Fruit fly (Drosophila melanogaster) whole organism, embryonic: ENCODE data around the gene MSBP.

Experiments
- CG10979 ChIP-seq: fragments of 200-800 bp; sonication (Bioruptor generic); optimal IDR thresholded peaks from 2 replicates; lab custom pipeline; 2018; ENCODE audit warnings: missing biosample characterization, mild to moderate bottlenecking, missing genetic modification characterization, moderate library complexity
- CG11723 ChIP-seq: fragments of 200-800 bp; sonication (Bioruptor generic); optimal IDR thresholded peaks from 2 replicates; lab custom pipeline; 2017; ENCODE audit warnings: missing biosample characterization, mild to moderate bottlenecking, missing genetic modification characterization
- CG14014 ChIP-seq: fragments of 200-800 bp; sonication (Bioruptor generic); IDR thresholded peaks from 2 replicates; pipeline ENCODE4 v1.3.6; 2022; ENCODE audit warnings: missing biosample characterization, missing genetic modification characterization
- CG14710 ChIP-seq: fragments of 200-800 bp; sonication (Bioruptor generic); optimal IDR thresholded peaks from 3 replicates; lab custom pipeline; 2019; ENCODE audit warnings: missing biosample characterization, mild to moderate bottlenecking, missing genetic modification characterization, moderate library complexity
- CG1529 ChIP-seq: fragments of 200-800 bp; sonication (Bioruptor generic); optimal IDR thresholded peaks from 3 replicates; lab custom pipeline; 2018; ENCODE audit warnings: missing biosample characterization, missing genetic modification characterization
- CG15514 ChIP-seq: fragments of 200-800 bp; sonication (Bioruptor generic); optimal IDR thresholded peaks from 3 replicates; lab custom pipeline; 2017; ENCODE audit warnings: missing biosample characterization, missing genetic modification characterization, mild to moderate bottlenecking, moderate library complexity, missing genetic modification reagents
- CG17361 ChIP-seq: fragments of 200-800 bp; sonication (Bioruptor generic); IDR thresholded peaks from 3 replicates; pipeline ENCODE4 v1.3.6; 2022; ENCODE audit warnings: missing biosample characterization, missing genetic modification characterization
- CG17829 ChIP-seq: fragments of 200-800 bp; optimal IDR thresholded peaks from 2 replicates; lab custom pipeline; 2019; ENCODE audit warnings: missing biosample characterization, mild to moderate bottlenecking, missing genetic modification characterization, moderate library complexity
- CG18011 ChIP-seq: fragments of 200-800 bp; sonication (Bioruptor generic); optimal IDR thresholded peaks from 2 replicates; lab custom pipeline; 2017; ENCODE audit warnings: missing biosample characterization, missing genetic modification characterization, mild to moderate bottlenecking, moderate library complexity, missing genotype
- CG30020 ChIP-seq: fragments of 200-800 bp; optimal IDR thresholded peaks from 2 replicates; lab custom pipeline; 2019; ENCODE audit warnings: missing biosample characterization, mild to moderate bottlenecking, missing genetic modification characterization, moderate library complexity
- CG30431 ChIP-seq: fragments of 200-800 bp; sonication (Bioruptor generic); optimal IDR thresholded peaks from 2 replicates; lab custom pipeline; 2017; ENCODE audit warnings: missing biosample characterization, missing genetic modification characterization
- CG3838 ChIP-seq: fragments of 200-800 bp; sonication (Bioruptor generic); optimal IDR thresholded peaks from 3 replicates; lab custom pipeline; 2016; ENCODE audit warnings: missing biosample characterization, missing genetic modification characterization
- CG5180 ChIP-seq: fragments of 200-800 bp; sonication (Bioruptor generic); optimal IDR thresholded peaks from 3 replicates; lab custom pipeline; 2017; ENCODE audit warnings: missing biosample characterization, missing genetic modification characterization, mild to moderate bottlenecking, moderate library complexity, missing genetic modification reagents
- CG6654 ChIP-seq: fragments of 200-800 bp; sonication (Bioruptor generic); optimal IDR thresholded peaks from 2 replicates; lab custom pipeline; 2017; ENCODE audit warnings: missing biosample characterization, mild to moderate bottlenecking, missing genetic modification characterization
- CG7928 ChIP-seq: fragments of 200-800 bp; sonication (Bioruptor generic); optimal IDR thresholded peaks from 2 replicates; lab custom pipeline; 2017; ENCODE audit warnings: missing biosample characterization, mild to moderate bottlenecking, missing genetic modification characterization
- D19A ChIP-seq: fragments of 200-800 bp; optimal IDR thresholded peaks from 3 replicates; lab custom pipeline; 2019; ENCODE audit warnings: missing biosample characterization, mild to moderate bottlenecking, missing genetic modification characterization, moderate library complexity
- Deaf1 ChIP-seq: fragments of 200-800 bp; optimal IDR thresholded peaks from 3 replicates; lab custom pipeline; 2019; ENCODE audit warnings: missing biosample characterization, mild to moderate bottlenecking, missing genetic modification characterization, moderate library complexity
- Dll ChIP-seq: fragments of 200-800 bp; sonication (Bioruptor generic); IDR thresholded peaks from 4 replicates; pipeline ENCODE4 v1.3.6; 2022; ENCODE audit warnings: missing biosample characterization, missing genetic modification characterization; ENCODE audit not compliant: partially characterized antibody
- Doc2 ChIP-seq: fragments of 200-800 bp; sonication (Bioruptor generic); IDR thresholded peaks from 2 replicates; pipeline ENCODE4 v1.3.6; 2022; ENCODE audit warnings: missing biosample characterization, missing genetic modification characterization
- ERR ChIP-seq: fragments of 200-800 bp; sonication (Bioruptor generic); optimal IDR thresholded peaks from 2 replicates; lab custom pipeline; 2016; ENCODE audit warnings: missing biosample characterization, missing genetic modification characterization
- Ets65A ChIP-seq: fragments of 200-800 bp; sonication (Bioruptor generic); peaks from one replicate; lab custom pipeline; 2016; ENCODE audit warnings: missing biosample characterization, missing genetic modification characterization
- Fer3 ChIP-seq: fragments of 200-800 bp; sonication (Bioruptor generic); optimal IDR thresholded peaks from 2 replicates; lab custom pipeline; 2018; ENCODE audit warnings: missing biosample characterization, mild to moderate bottlenecking, missing genetic modification characterization, moderate library complexity
- H2.0 ChIP-seq: fragments of 200-800 bp; sonication (Bioruptor generic); IDR thresholded peaks from 2 replicates; pipeline ENCODE4 v1.3.6; 2022; ENCODE audit warnings: missing biosample characterization, missing genetic modification characterization
- Med ChIP-seq: fragments of 200-800 bp; sonication (Bioruptor generic); peaks from one replicate; lab custom pipeline; 2016; ENCODE audit warnings: missing biosample characterization, missing genetic modification characterization, mild to moderate bottlenecking, inconsistent platforms, moderate library complexity
- Mrtf ChIP-seq: fragments of 200-800 bp; sonication (Bioruptor generic); IDR thresholded peaks from 3 replicates; pipeline ENCODE4 v1.3.6; 2022; ENCODE audit warnings: missing biosample characterization, missing genetic modification characterization
- NK7.1 ChIP-seq: fragments of 200-800 bp; sonication (Bioruptor generic); optimal IDR thresholded peaks from 3 replicates; lab custom pipeline; 2016; ENCODE audit warnings: missing biosample characterization, missing genetic modification characterization
- Taf1 ChIP-seq: fragments of 200-800 bp; sonication (Bioruptor generic); IDR thresholded peaks from 2 replicates; pipeline ENCODE4 v1.3.6; 2022; ENCODE audit warnings: missing biosample characterization, missing genetic modification characterization
- Usf ChIP-seq: fragments of 200-800 bp; sonication (Bioruptor generic); optimal IDR thresholded peaks from 2 replicates; lab custom pipeline; 2017; ENCODE audit warnings: missing genotype, missing biosample characterization, missing genetic modification characterization
- aop ChIP-seq: fragments of 200-800 bp; sonication (Bioruptor generic); IDR thresholded peaks from 2 replicates; pipeline ENCODE4 v1.3.6; 2022; ENCODE audit warnings: missing biosample characterization, missing genetic modification characterization
- bowl ChIP-seq: fragments of 200-800 bp; sonication (Bioruptor generic); IDR thresholded peaks from 2 replicates; pipeline ENCODE4 v1.3.6; 2022; ENCODE audit warnings: missing biosample characterization, missing genetic modification characterization
- chn ChIP-seq: fragments of 200-800 bp; sonication (Bioruptor generic); optimal IDR thresholded peaks from 2 replicates; lab custom pipeline; 2016; ENCODE audit warnings: missing biosample characterization, missing genetic modification characterization
- crol ChIP-seq: fragments of 200-800 bp; sonication (Bioruptor generic); IDR thresholded peaks from 2 replicates; pipeline ENCODE4 v1.3.6; 2022; ENCODE audit warnings: missing biosample characterization, missing genetic modification characterization
- eve ChIP-seq, 2 experiments: fragments of >200 bp; optimal IDR thresholded peaks; 2 replicates each; lab custom pipeline; 2017; ENCODE audit warnings: missing biosample characterization in 2 of 2, missing genetic modification characterization in 2 of 2
- fu2 ChIP-seq: fragments of 200-800 bp; sonication (Bioruptor generic); optimal IDR thresholded peaks from 2 replicates; lab custom pipeline; 2016; ENCODE audit warnings: missing biosample characterization, missing genetic modification characterization
- ken ChIP-seq: fragments of 200-800 bp; sonication (Bioruptor generic); IDR thresholded peaks from 3 replicates; pipeline ENCODE4 v1.3.6; 2022; ENCODE audit warnings: missing biosample characterization, missing genetic modification characterization
- klu ChIP-seq: fragments of 200-800 bp; sonication (Bioruptor generic); IDR thresholded peaks from 2 replicates; pipeline ENCODE4 v1.3.6; 2022; ENCODE audit warnings: missing biosample characterization, missing genetic modification characterization
- oc ChIP-seq: fragments of 200-800 bp; sonication (Bioruptor generic); optimal IDR thresholded peaks from 2 replicates; lab custom pipeline; 2018; ENCODE audit warnings: missing biosample characterization, mild to moderate bottlenecking, missing genetic modification characterization, moderate library complexity
- pb ChIP-seq: fragments of 200-800 bp; sonication (Bioruptor generic); optimal IDR thresholded peaks from 3 replicates; lab custom pipeline; 2016; ENCODE audit warnings: missing biosample characterization, missing genetic modification characterization
- pita ChIP-seq: fragments of 200-800 bp; sonication (Bioruptor generic); optimal IDR thresholded peaks from 2 replicates; lab custom pipeline; 2017; ENCODE audit warnings: missing biosample characterization, mild to moderate bottlenecking, missing genetic modification characterization
- schlank ChIP-seq: fragments of 200-800 bp; sonication (Bioruptor generic); optimal IDR thresholded peaks from 2 replicates; lab custom pipeline; 2018; ENCODE audit warnings: missing biosample characterization, mild to moderate bottlenecking, missing genetic modification characterization
- sd ChIP-seq: fragments of 200-800 bp; sonication (Bioruptor generic); optimal IDR thresholded peaks from 3 replicates; lab custom pipeline; 2018; ENCODE audit warnings: missing biosample characterization, mild to moderate bottlenecking, missing genetic modification characterization, moderate library complexity
- sqz ChIP-seq: fragments of 200-800 bp; sonication (Bioruptor generic); optimal IDR thresholded peaks from 3 replicates; lab custom pipeline; 2018; ENCODE audit warnings: missing biosample characterization, mild to moderate bottlenecking, missing genetic modification characterization
- tio ChIP-seq: fragments of 200-800 bp; sonication (Bioruptor generic); optimal IDR thresholded peaks from 2 replicates; lab custom pipeline; 2017; ENCODE audit warnings: missing biosample characterization, missing genetic modification characterization, inconsistent platforms
- ttk ChIP-seq: fragments of 200-800 bp; sonication (Bioruptor generic); IDR thresholded peaks from 2 replicates; pipeline ENCODE4 v2.1.2; 2022; ENCODE audit warnings: missing biosample characterization, missing genetic modification characterization
- zf30C ChIP-seq: fragments of 200-800 bp; sonication (Bioruptor generic); optimal IDR thresholded peaks from 3 replicates; lab custom pipeline; 2018; ENCODE audit warnings: missing biosample characterization, mild to moderate bottlenecking, missing genetic modification characterization
- zfh1 ChIP-seq: fragments of 200-800 bp; sonication (Bioruptor generic); IDR thresholded peaks from 3 replicates; pipeline ENCODE4 v1.3.6; 2022; ENCODE audit warnings: missing biosample characterization, missing genetic modification characterization

Gene MSBP

DNA sequence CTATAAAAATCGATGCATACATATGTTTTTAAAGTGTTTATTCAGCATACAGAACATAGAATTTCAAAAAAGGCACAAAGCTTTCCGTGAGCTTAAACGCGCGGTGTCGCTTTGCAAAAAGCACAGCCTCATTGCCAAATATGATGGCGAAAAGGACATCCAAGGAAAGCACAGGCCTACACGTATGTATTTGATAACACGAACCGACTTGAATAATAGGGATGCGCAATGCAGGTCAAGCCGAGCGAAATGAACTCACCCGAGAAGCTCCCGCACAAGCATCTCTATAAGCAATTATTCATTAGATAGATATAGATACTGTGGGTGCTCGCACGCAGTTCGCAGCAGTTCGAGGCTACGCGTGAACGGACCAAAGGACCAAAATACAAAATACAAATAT is 34.9 kb upstream of the MSBP start, which contains the start of gene Lcch3 (continued):
- no peak for TF ChIP-seq aop
- TF ChIP-seq ken (GFP tag; lab: Robert Waterston, UW): no peak
- TF ChIP-seq CG15514: peak; percentile 21
- 0 out of 3 replicates have a peak, but pooled peaks have one; percentile 5 for TF ChIP-seq Mrtf (GFP tag; lab: Robert Waterston, UW)
- TF ChIP-seq Dll (GFP tag; lab: Robert Waterston, UW): no peak
- no peak for TF ChIP-seq ttk (GFP tag; lab: Robert Waterston, UW)
- TF ChIP-seq Ets65A (GFP tag; lab: Kevin White, UChicago): peak; percentile 69
- TF ChIP-seq zf30C (GFP tag; lab: Kevin White, UChicago): no peak
- TF ChIP-seq CG1529 (GFP tag; lab: Kevin White, UChicago): no peak
- no peak for TF ChIP-seq H2.0 (GFP tag; lab: Robert Waterston, UW)
- TF ChIP-seq CG7928 (GFP tag; lab: Kevin White, UChicago): no peak

DNA sequence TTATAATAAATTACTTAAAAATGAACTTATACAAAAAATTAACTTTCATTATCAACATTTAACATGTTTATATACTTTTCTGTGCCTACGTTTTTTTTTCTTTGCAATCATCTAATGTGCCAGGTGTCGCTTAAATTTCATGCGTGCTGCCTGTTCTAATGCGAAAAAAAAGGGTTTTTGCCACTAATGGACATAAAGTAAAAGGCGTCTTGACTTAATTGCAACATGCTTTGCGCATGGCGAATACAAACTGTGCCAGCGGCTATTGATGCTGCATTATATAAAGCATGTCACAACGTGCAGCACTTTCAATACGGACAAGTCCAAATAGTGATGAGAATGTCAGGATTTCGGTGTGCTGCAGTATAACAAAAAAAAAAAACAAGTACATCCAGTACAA is 31.7 kb upstream of the MSBP start, which contains the start of gene CG8916:
Gene CG8916 (plus strand): TSS at position 301 of the 400 bp plus-strand sequence.
- TF ChIP-seq D19A: no peak
- TF ChIP-seq zfh1 (GFP tag; lab: Robert Waterston, UW): no peak
- no peak for TF ChIP-seq klu (GFP tag; lab: Robert Waterston, UW)
- no peak for TF ChIP-seq CG30431 (GFP tag; lab: Kevin White, UChicago)
- TF ChIP-seq crol (GFP tag; lab: Robert Waterston, UW): no peak
- no peak for TF ChIP-seq Med (GFP tag; lab: Kevin White, UChicago)
- TF ChIP-seq ERR (GFP tag; lab: Kevin White, UChicago): no peak
- TF ChIP-seq pita (GFP tag; lab: Kevin White, UChicago): no peak
- no peak for TF ChIP-seq CG14710 (tag; lab: Kevin White, UChicago)
- TF ChIP-seq sqz (GFP tag; lab: Kevin White, UChicago): no peak
- no peak for TF ChIP-seq CG6654 (GFP tag; lab: Kevin White, UChicago)
- no peak for TF ChIP-seq Taf1 (GFP tag; lab: Robert Waterston, UW)
- TF ChIP-seq CG3838: no peak
- TF ChIP-seq schlank (tag; lab: Kevin White, UChicago): no peak
- no peak for TF ChIP-seq CG17361 (GFP tag; lab: Robert Waterston, UW)
- no peak for TF ChIP-seq Doc2 (GFP tag; lab: Robert Waterston, UW)
- no peak for TF ChIP-seq CG14014 (GFP tag; lab: Robert Waterston, UW)
- no peak for TF ChIP-seq CG17829
- TF ChIP-seq CG30020 (tag; lab: Kevin White, UChicago): no peak

DNA sequence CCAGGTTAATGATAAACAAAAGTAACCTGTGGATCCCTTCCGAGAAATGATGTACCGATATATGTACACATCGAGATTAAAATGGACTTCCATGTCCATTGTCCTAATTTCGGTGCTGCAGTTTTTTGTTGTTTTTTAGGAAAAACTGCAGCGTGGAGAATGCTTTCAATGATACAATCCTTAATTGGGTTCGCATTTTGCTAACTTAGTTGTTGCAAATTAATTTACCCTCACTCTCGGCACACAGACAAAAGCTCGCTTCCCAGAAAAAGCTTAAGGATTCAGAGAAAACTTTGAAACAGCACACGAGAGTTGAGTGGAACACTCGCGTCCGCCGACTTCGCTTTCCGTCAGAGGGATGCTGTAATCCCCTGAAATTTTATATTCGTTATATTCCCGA is 20.7 kb upstream of the MSBP start, which contains the start of gene Lrp4:
Gene Lrp4 (plus strand): TSS at position 301 of the 400 bp plus-strand sequence.
- TF ChIP-seq pb (GFP tag; lab: Kevin White, UChicago) (no peak), CG18011 (GFP tag; lab: Kevin White, UChicago) (peak; percentile 87), Deaf1 (peak; percentile 56)
- TF ChIP-seq, all 482 proteins: peak for 2

DNA sequence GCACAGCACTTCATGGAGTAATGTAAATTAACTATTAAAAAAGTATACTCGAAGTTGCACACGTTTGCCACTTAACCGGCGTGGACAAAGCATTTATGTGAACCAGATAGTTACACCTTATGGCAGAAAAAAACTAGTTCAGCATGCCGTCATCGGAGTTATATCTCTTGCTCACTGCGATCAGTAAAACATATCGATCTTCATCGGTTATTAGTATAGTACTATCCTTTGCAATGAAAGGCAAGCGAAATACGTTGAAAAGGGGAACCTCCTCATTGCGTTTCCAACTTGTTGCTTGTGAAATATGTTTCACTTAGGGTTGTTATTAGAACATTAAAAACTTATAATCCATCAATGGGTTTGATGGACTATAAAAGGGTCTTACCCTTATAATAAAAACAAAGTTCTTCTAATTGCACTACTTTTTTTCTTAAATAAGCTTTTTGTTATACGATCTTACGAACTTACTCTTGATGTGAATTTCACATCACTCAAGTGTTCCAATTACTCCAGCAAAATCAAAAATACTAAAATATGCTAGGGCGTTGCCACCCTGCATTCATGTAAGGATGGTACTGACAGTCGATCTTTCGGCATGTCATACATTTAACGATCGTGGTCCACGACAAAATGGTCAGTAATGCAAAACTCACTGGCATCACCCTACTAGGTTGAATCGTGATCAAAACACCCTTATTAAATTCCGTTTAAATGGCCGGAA is 19.8 kb upstream of the MSBP start, which contains the start of gene CycD:
Gene CycD (minus strand): TSS at position 113 of the 721 bp plus-strand sequence.
- TF ChIP-seq bowl (GFP tag; lab: Robert Waterston, UW): no peak
- TF ChIP-seq CG14014 (GFP tag; lab: Robert Waterston, UW): 0 out of 2 replicates have a peak, but pooled peaks have one; percentile 5
- no peak for TF ChIP-seq eve (GFP tag; optimal IDR thresholded peaks at IDR 0.05; lab: Kevin White, UChicago)
- no peak for TF ChIP-seq CG30431 (GFP tag; lab: Kevin White, UChicago)
- TF ChIP-seq fu2 (GFP tag; lab: Kevin White, UChicago): no peak
- no peak for TF ChIP-seq Usf (GFP tag; lab: Kevin White, UChicago)
- peak; percentile 96 for TF ChIP-seq CG30020 (tag; lab: Kevin White, UChicago)
- TF ChIP-seq Fer3 (tag; lab: Kevin White, UChicago): no peak
- no peak for TF ChIP-seq sd
- TF ChIP-seq CG10979 (tag; lab: Kevin White, UChicago): peak; percentile 21
- TF ChIP-seq oc (tag; lab: Kevin White, UChicago): no peak
- no peak for TF ChIP-seq Deaf1
- no peak for TF ChIP-seq CG11723 (GFP tag; lab: Kevin White, UChicago)
- no peak for TF ChIP-seq tio
- no peak for TF ChIP-seq CG5180 (GFP tag; lab: Kevin White, UChicago)
- TF ChIP-seq NK7.1: no peak
- no peak for TF ChIP-seq chn (GFP tag; lab: Kevin White, UChicago)
